Worm (Caenorhabditis elegans) whole organism, young adult: ENCODE results near the gene R05C11.2.

Experiments used
- ZK185.1 ChIP-seq: sonication (generic microtip); optimal IDR thresholded peaks from 2 replicates; lab custom pipeline; 2016; ENCODE audit warnings: mild to moderate bottlenecking, missing genetic modification characterization, missing compliant biosample characterization; ENCODE audit not compliant: poor library complexity, severe bottlenecking
- ceh-100 ChIP-seq: fragments of 200-800 bp; sonication (Bioruptor generic); IDR thresholded peaks from 2 replicates; pipeline ENCODE4 v1.3.6; 2022; ENCODE audit warnings: missing genetic modification reagents, missing genetic modification characterization, missing compliant biosample characterization
- unc-62 ChIP-seq: fragments of 150-350 bp; optimal IDR thresholded peaks from 2 replicates; lab custom pipeline; 2014; ENCODE audit warnings: missing biosample characterization, missing genetic modification reagents, missing genetic modification characterization

ce11 chrIV:2052337-2052736, 6.6 kb downstream of the R05C11.2 start:
- TF ChIP-seq ceh-100 (GFP tag; lab: Robert Waterston, UW) (no peak), unc-62 (GFP tag; lab: Kevin White, UChicago) (no peak), ZK185.1 (tag; lab: Kevin White, UChicago) (no peak)
